Worm (Caenorhabditis elegans): Measurements from ENCODE around the gene B0303.11.

The B0303.11 gene

ce11 chrIII:8653457-8653856 is 56.8 kb downstream of the B0303.11 start:
- TF ChIP-seq elt-3 (tag; optimal IDR thresholded peaks at IDR 0.05) (no peak), ceh-28 (tag; optimal IDR thresholded peaks at IDR 0.05) (no peak), jun-1 (tag; optimal IDR thresholded peaks at IDR 0.05) (no peak), ama-1 (optimal IDR thresholded peaks at IDR 0.05) (peak; percentile 88), elt-2 (tag; optimal IDR thresholded peaks at IDR 0.05) (no peak)

All from whole organism, L3 larva.